Fruit fly (Drosophila melanogaster) whole organism, prepupa: ENCODE measurements around the gene Rim2.

Source experiments
- CG10631 ChIP-seq: fragments of 200-800 bp; sonication (Bioruptor generic); optimal IDR thresholded peaks from 2 replicates; lab custom pipeline; 2016; ENCODE audit warnings: missing biosample characterization, missing genetic modification characterization
- CG10669 ChIP-seq: fragments of 200-800 bp; sonication (Bioruptor generic); optimal IDR thresholded peaks from 3 replicates; lab custom pipeline; 2018; ENCODE audit warnings: missing biosample characterization, mild to moderate bottlenecking, missing genetic modification characterization, moderate library complexity
- CG11294 ChIP-seq: fragments of 200-800 bp; sonication (Bioruptor generic); IDR thresholded peaks from 2 replicates; pipeline ENCODE4 v1.3.6; 2022; ENCODE audit warnings: missing biosample characterization, missing genetic modification characterization
- CG11762 ChIP-seq: fragments of 200-800 bp; sonication (Bioruptor generic); optimal IDR thresholded peaks from 3 replicates; lab custom pipeline; 2016; ENCODE audit warnings: missing biosample characterization, missing genetic modification characterization; ENCODE audit not compliant: insufficient read depth
- CG11902 ChIP-seq: fragments of 200-800 bp; sonication (Bioruptor generic); optimal IDR thresholded peaks from 3 replicates; lab custom pipeline; 2016; ENCODE audit warnings: missing biosample characterization, missing genetic modification characterization
- CG15336 ChIP-seq: fragments of 200-800 bp; sonication (Bioruptor generic); IDR thresholded peaks from 2 replicates; pipeline ENCODE4 v1.3.6; 2022; ENCODE audit warnings: missing biosample characterization, missing genetic modification characterization
- CG1621 ChIP-seq: fragments of 200-800 bp; sonication (Bioruptor generic); optimal IDR thresholded peaks from 3 replicates; lab custom pipeline; 2018; ENCODE audit warnings: missing biosample characterization, mild to moderate bottlenecking, missing genetic modification characterization
- CG3032 ChIP-seq: fragments of 200-800 bp; optimal IDR thresholded peaks from 2 replicates; lab custom pipeline; 2019; ENCODE audit warnings: missing biosample characterization, mild to moderate bottlenecking, missing genetic modification characterization, moderate library complexity
- CG32006 ChIP-seq: fragments of 200-800 bp; sonication (Bioruptor generic); optimal IDR thresholded peaks from 3 replicates; lab custom pipeline; 2017; ENCODE audit warnings: missing biosample characterization, mild to moderate bottlenecking, missing genetic modification characterization
- CG34406 ChIP-seq: fragments of 200-800 bp; sonication (Bioruptor generic); optimal IDR thresholded peaks from 3 replicates; lab custom pipeline; 2016; ENCODE audit warnings: missing biosample characterization, missing genetic modification characterization
- CG3919 ChIP-seq: fragments of 200-800 bp; sonication (Bioruptor generic); optimal IDR thresholded peaks from 3 replicates; lab custom pipeline; 2016; ENCODE audit warnings: missing biosample characterization, missing genetic modification characterization
- CG6163 ChIP-seq: fragments of 200-800 bp; sonication (Bioruptor generic); IDR thresholded peaks from 3 replicates; pipeline ENCODE4 v1.3.6; 2022; ENCODE audit warnings: missing biosample characterization, missing genetic modification characterization
- CG6276 ChIP-seq: fragments of 200-800 bp; sonication (Bioruptor generic); optimal IDR thresholded peaks from 2 replicates; lab custom pipeline; 2017; ENCODE audit warnings: missing biosample characterization, mild to moderate bottlenecking, missing genetic modification characterization
- CG6792 ChIP-seq: fragments of 200-800 bp; sonication (Bioruptor generic); optimal IDR thresholded peaks from 3 replicates; lab custom pipeline; 2016; ENCODE audit warnings: missing biosample characterization, missing genetic modification characterization
- CG6808 ChIP-seq: fragments of 200-800 bp; sonication (Bioruptor generic); optimal IDR thresholded peaks from 3 replicates; lab custom pipeline; 2017; ENCODE audit warnings: missing biosample characterization, missing genetic modification characterization, mild to moderate bottlenecking, moderate library complexity, missing genetic modification reagents
- CG6854 ChIP-seq: fragments of 200-800 bp; sonication (Bioruptor generic); optimal IDR thresholded peaks from 2 replicates; lab custom pipeline; 2017; ENCODE audit warnings: missing biosample characterization, mild to moderate bottlenecking, missing genetic modification characterization
- CG7368 ChIP-seq: fragments of 200-800 bp; sonication (Bioruptor generic); optimal IDR thresholded peaks from 3 replicates; lab custom pipeline; 2016; ENCODE audit warnings: missing biosample characterization, missing genetic modification characterization
- Ets21C ChIP-seq: fragments of 200-800 bp; sonication (Bioruptor generic); optimal IDR thresholded peaks from 3 replicates; lab custom pipeline; 2016; ENCODE audit warnings: missing biosample characterization, missing genetic modification characterization
- Gug ChIP-seq: fragments of 200-800 bp; sonication (Bioruptor generic); IDR thresholded peaks from 2 replicates; pipeline ENCODE4 v1.3.6; 2022; ENCODE audit warnings: missing biosample characterization, missing genetic modification characterization
- Hr38 ChIP-seq: sonication (Bioruptor generic); optimal IDR thresholded peaks from 2 replicates; lab custom pipeline; 2016; ENCODE audit warnings: missing biosample characterization, missing genetic modification characterization
- Hr39 ChIP-seq: fragments of 200-800 bp; sonication (Bioruptor generic); optimal IDR thresholded peaks from 2 replicates; lab custom pipeline; 2016; ENCODE audit warnings: missing biosample characterization, missing genetic modification characterization
- Hr4 ChIP-seq: fragments of 200-800 bp; sonication (Bioruptor generic); optimal IDR thresholded peaks from 3 replicates; lab custom pipeline; 2016; ENCODE audit warnings: missing biosample characterization, missing genetic modification characterization
- Lpt ChIP-seq: fragments of 200-800 bp; sonication (Bioruptor generic); optimal IDR thresholded peaks from 3 replicates; lab custom pipeline; 2016; ENCODE audit warnings: missing biosample characterization, missing genetic modification characterization
- Met ChIP-seq: fragments of 200-800 bp; sonication (Bioruptor generic); optimal IDR thresholded peaks from 3 replicates; lab custom pipeline; 2016; ENCODE audit warnings: missing biosample characterization, missing genetic modification characterization
- OdsH ChIP-seq: fragments of 200-800 bp; sonication (Bioruptor generic); optimal IDR thresholded peaks from 3 replicates; lab custom pipeline; 2016; ENCODE audit warnings: missing biosample characterization, missing genetic modification characterization
- Sox14 ChIP-seq: fragments of 200-800 bp; sonication (Bioruptor generic); optimal IDR thresholded peaks from 3 replicates; lab custom pipeline; 2016; ENCODE audit warnings: missing biosample characterization, missing genetic modification characterization
- Sox15 ChIP-seq: fragments of 200-800 bp; sonication (Bioruptor generic); optimal IDR thresholded peaks from 3 replicates; lab custom pipeline; 2016; ENCODE audit warnings: missing biosample characterization, missing genetic modification characterization
- achi ChIP-seq: fragments of 200-800 bp; sonication (Bioruptor generic); optimal IDR thresholded peaks from 3 replicates; lab custom pipeline; 2016; ENCODE audit warnings: missing biosample characterization, missing genetic modification characterization
- acj6 ChIP-seq: fragments of 200-800 bp; sonication (Bioruptor generic); optimal IDR thresholded peaks from 3 replicates; lab custom pipeline; 2016; ENCODE audit warnings: missing biosample characterization, missing genetic modification characterization
- dac ChIP-seq: fragments of 200-800 bp; sonication (Bioruptor generic); optimal IDR thresholded peaks from 2 replicates; lab custom pipeline; 2017; ENCODE audit warnings: missing biosample characterization, mild to moderate bottlenecking, missing genetic modification characterization
- dsx ChIP-seq: fragments of 200-800 bp; optimal IDR thresholded peaks from 3 replicates; lab custom pipeline; 2019; ENCODE audit warnings: missing biosample characterization, mild to moderate bottlenecking, missing genetic modification characterization, moderate library complexity; ENCODE audit not compliant: poor library complexity, severe bottlenecking
- eg ChIP-seq: fragments of 200-800 bp; sonication (Bioruptor generic); IDR thresholded peaks from 3 replicates; pipeline ENCODE4 v1.3.6; 2022; ENCODE audit warnings: missing biosample characterization, missing genetic modification characterization
- fd85E ChIP-seq: fragments of 200-800 bp; sonication (Bioruptor generic); optimal IDR thresholded peaks from 3 replicates; lab custom pipeline; 2016; ENCODE audit warnings: missing biosample characterization, missing genetic modification characterization
- fkh ChIP-seq: fragments of 200-800 bp; sonication (Bioruptor generic); optimal IDR thresholded peaks from 3 replicates; lab custom pipeline; 2017; ENCODE audit warnings: missing biosample characterization, mild to moderate bottlenecking, missing genetic modification characterization, moderate library complexity
- lz ChIP-seq: fragments of 200-800 bp; sonication (Bioruptor generic); optimal IDR thresholded peaks from 3 replicates; lab custom pipeline; 2016; ENCODE audit warnings: missing biosample characterization, missing genetic modification characterization
- salr ChIP-seq, 2 experiments: fragments of 200-800 bp; sonication (Bioruptor generic); optimal IDR thresholded peaks; 3 replicates each; lab custom pipeline; 2016 to 2018; ENCODE audit warnings: missing biosample characterization in 2 of 2, missing genetic modification characterization in 2 of 2, mild to moderate bottlenecking in 1 of 2
- spab ChIP-seq: fragments of 200-800 bp; sonication (Bioruptor generic); optimal IDR thresholded peaks from 2 replicates; lab custom pipeline; 2017; ENCODE audit warnings: missing biosample characterization, mild to moderate bottlenecking, missing genetic modification characterization, missing genetic modification reagents
- ss ChIP-seq, 2 experiments: fragments of 200-800 bp; sonication (Bioruptor generic); optimal IDR thresholded peaks; 2 replicates in 1 of 2; 3 replicates in 1 of 2; lab custom pipeline; 2017 to 2018; ENCODE audit warnings: mild to moderate bottlenecking in 2 of 2, missing biosample characterization in 2 of 2, missing genetic modification characterization in 2 of 2, moderate library complexity in 1 of 2
- svp ChIP-seq: fragments of 200-800 bp; sonication (Bioruptor generic); peaks from one replicate; lab custom pipeline; 2016; ENCODE audit warnings: missing biosample characterization, missing genetic modification characterization
- vri ChIP-seq: fragments of 200-800 bp; sonication (Bioruptor generic); optimal IDR thresholded peaks from 3 replicates; lab custom pipeline; 2016; ENCODE audit warnings: missing biosample characterization, mild to moderate bottlenecking, missing genetic modification characterization

Rim2 gene

dm6 chr2L:1727826-1728619 is 3.8 kb upstream of the Rim2 start (continued):
- TF ChIP-seq CG6808 (GFP tag; lab: Kevin White, UChicago), result peak; percentile 98
- peak; percentile 97 for TF ChIP-seq CG3032
- peak; percentile 99 for TF ChIP-seq CG10631 (GFP tag; lab: Kevin White, UChicago)
- TF ChIP-seq CG11902 (GFP tag; lab: Kevin White, UChicago), result peak; percentile 94
- peak; percentile 98 for TF ChIP-seq CG6854
- TF ChIP-seq CG6276, result peak; percentile 95
- TF ChIP-seq Hr38 (GFP tag; lab: Kevin White, UChicago), result no peak
- TF ChIP-seq CG10669 (GFP tag; lab: Kevin White, UChicago), result peak; percentile 96
- peak; percentile 98 for TF ChIP-seq CG6792 (GFP tag; lab: Kevin White, UChicago)
- peak; percentile 95 for TF ChIP-seq Sox15 (GFP tag; lab: Kevin White, UChicago)
- TF ChIP-seq svp (GFP tag; lab: Kevin White, UChicago), result peak; percentile 99
- TF ChIP-seq acj6 (GFP tag; lab: Kevin White, UChicago), result peak; percentile 98
- peak; percentile 99 for TF ChIP-seq ss (GFP tag; optimal IDR thresholded peaks at IDR 0.05; lab: Kevin White, UChicago)
- TF ChIP-seq Hr4 (GFP tag; lab: Kevin White, UChicago), result peak; percentile 97
- TF ChIP-seq lz, result peak; percentile 98
- TF ChIP-seq Ets21C, result peak; percentile 92
- peak; percentile 98 for TF ChIP-seq CG3919
- TF ChIP-seq CG7368 (GFP tag; lab: Kevin White, UChicago), result peak; percentile 96
- TF ChIP-seq vri (GFP tag; lab: Kevin White, UChicago), result peak; percentile 95
- TF ChIP-seq, all 60 proteins: peak for 59

DNA sequence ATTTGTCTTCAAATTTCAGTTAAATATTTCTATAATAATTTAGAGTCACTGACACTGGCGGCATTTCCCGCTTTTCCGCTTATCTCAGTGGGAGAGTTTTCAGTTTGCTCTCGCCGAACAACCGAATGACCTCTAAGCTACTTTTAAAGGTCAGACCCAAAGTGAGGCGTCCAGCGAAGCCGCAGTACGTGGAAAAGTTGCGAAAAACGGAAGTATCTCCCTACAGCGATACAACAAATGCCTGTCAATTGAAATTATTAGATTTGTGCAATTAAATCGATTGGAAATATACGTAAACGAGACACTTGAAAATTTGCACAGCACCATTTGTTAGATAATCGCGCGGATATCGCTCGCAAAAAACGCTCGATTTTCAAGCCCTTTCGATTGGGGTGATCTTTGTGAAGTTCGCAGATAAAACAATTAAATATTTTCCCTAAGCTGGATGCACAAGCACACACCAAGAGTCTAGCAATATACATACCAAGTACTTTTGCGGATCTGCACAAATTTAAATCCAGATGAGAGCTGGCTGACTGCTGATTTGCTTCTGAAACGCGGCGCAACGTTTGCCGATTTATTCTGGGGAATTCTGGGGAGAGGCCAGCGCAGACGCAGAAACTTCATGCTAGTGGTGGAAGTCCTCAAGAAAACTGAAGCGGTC is 3.1 kb upstream of the Rim2 start:
- TF ChIP-seq CG34406 (GFP tag; lab: Kevin White, UChicago) (no peak), spab (peak; percentile 96)

dm6 chr2L:1724592-1724940 is 378 bp upstream of the Rim2 start:
- TF ChIP-seq CG11294 (GFP tag; lab: Robert Waterston, UW) (no peak), dsx (GFP tag; lab: Kevin White, UChicago) (no peak), CG3919 (no peak), CG11902 (GFP tag; lab: Kevin White, UChicago) (no peak), salr (GFP tag; optimal IDR thresholded peaks at IDR 0.05; lab: Kevin White, UChicago) (no peak), Gug (GFP tag; lab: Robert Waterston, UW) (no peak)

- TF ChIP-seq dsx (GFP tag; lab: Kevin White, UChicago), result peak; percentile 33
- no peak for TF ChIP-seq CG6276
- peak; percentile 16 for TF ChIP-seq fkh (GFP tag; lab: Kevin White, UChicago)
- peak; percentile 21; the same call in 1 of the 2 replicates for TF ChIP-seq CG15336 (GFP tag; lab: Robert Waterston, UW)
- TF ChIP-seq Sox15 (GFP tag; lab: Kevin White, UChicago), result no peak
- peak; percentile 38 for TF ChIP-seq Sox14 (GFP tag; lab: Kevin White, UChicago)
- no peak for TF ChIP-seq dac
- TF ChIP-seq Met (GFP tag; lab: Kevin White, UChicago), result no peak
- peak; percentile 71 for TF ChIP-seq svp (GFP tag; lab: Kevin White, UChicago)
- TF ChIP-seq CG3919, result peak; percentile 46
- peak; percentile 19 for TF ChIP-seq CG10669 (GFP tag; lab: Kevin White, UChicago)
- TF ChIP-seq Ets21C, result no peak
- peak; percentile 0 for TF ChIP-seq Hr4 (GFP tag; lab: Kevin White, UChicago)
- TF ChIP-seq ss (GFP tag; optimal IDR thresholded peaks at IDR 0.05; lab: Kevin White, UChicago), result peak in 1 of 2 experiments; percentile 22
- TF ChIP-seq OdsH (GFP tag; lab: Kevin White, UChicago), result no peak
- no peak for TF ChIP-seq CG11762
- peak; percentile 12 for TF ChIP-seq CG6808 (GFP tag; lab: Kevin White, UChicago)
- TF ChIP-seq eg (GFP tag; lab: Robert Waterston, UW), result 0 out of 3 replicates have a peak, but pooled peaks have one; percentile 27
- peak; percentile 2 for TF ChIP-seq CG32006
- peak; percentile 14 for TF ChIP-seq CG1621
- TF ChIP-seq achi (GFP tag; lab: Kevin White, UChicago), result no peak
- peak; percentile 50; the same call in 2 of the 3 replicates for TF ChIP-seq CG6163 (GFP tag; lab: Robert Waterston, UW)
- peak; percentile 2 for TF ChIP-seq Hr39 (GFP tag; lab: Kevin White, UChicago)
- no peak for TF ChIP-seq fd85E
- no peak for TF ChIP-seq CG11294 (GFP tag; lab: Robert Waterston, UW)
- no peak for TF ChIP-seq Lpt
Measured at dm6 chr2L:1723135-1723936, 852 bp downstream of the Rim2 start.
